Worm (Caenorhabditis elegans): ENCODE data around the gene F16G10.5.

Gene F16G10.5

DNA sequence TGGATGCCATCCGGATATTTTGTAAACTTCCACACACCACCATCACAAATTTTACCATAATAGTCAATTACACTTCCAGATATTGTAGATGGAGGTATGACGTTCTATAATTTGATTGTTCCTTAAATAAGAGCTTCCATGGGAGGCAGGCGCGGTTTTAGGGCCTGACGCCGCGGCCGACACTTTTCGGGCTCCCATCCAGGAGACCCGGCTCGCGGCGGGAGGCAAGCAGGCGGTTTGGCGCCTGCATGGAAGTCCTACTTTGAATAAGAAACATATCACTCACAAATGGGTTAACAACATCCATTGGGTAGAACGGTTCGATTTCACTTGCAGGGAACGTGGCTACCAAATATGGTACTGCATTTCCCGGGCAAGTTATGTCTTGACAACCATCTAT is 12.6 kb downstream of the F16G10.5 start:
- no peak for TF ChIP-seq ceh-24 (tag; optimal IDR thresholded peaks at IDR 0.05)
- TF ChIP-seq ceh-2 (tag; optimal IDR thresholded peaks at IDR 0.05), result no peak
- TF ChIP-seq che-1 (tag; optimal IDR thresholded peaks at IDR 0.05), result no peak
- TF ChIP-seq unc-55 (GFP tag; optimal IDR thresholded peaks at IDR 0.05), result no peak
- no peak for TF ChIP-seq sox-4 (tag; optimal IDR thresholded peaks at IDR 0.05)
- TF ChIP-seq ceh-22 (tag; optimal IDR thresholded peaks at IDR 0.05), result no peak
- TF ChIP-seq gmeb-2 (tag; optimal IDR thresholded peaks at IDR 0.05), result no peak
- TF ChIP-seq mec-3 (tag; optimal IDR thresholded peaks at IDR 0.05; ENCODE audit: borderline replicate concordance), result no peak
- TF ChIP-seq ztf-16 (tag; optimal IDR thresholded peaks at IDR 0.05), result no peak
- no peak for TF ChIP-seq eyg-1 (tag; optimal IDR thresholded peaks at IDR 0.05)

DNA sequence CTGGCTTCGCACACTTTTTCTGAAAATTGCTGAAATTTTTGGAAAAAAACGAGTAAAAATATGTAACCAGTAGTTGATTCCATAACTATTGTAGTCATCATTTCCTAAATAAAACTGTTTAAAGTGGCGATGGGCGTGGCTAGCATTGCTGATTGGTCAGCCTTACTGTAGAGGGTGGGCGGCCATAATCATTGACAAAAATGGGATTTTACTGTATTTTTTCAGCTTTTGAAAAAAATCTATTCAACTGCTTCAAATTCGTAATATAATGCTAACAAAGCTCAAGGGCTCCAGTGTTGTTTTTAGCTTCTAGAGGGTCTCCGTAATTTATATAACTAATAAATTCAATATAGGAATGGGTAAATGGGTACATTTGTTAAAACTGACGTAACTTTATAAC is 13.1 kb downstream of the F16G10.5 start, which contains the start of gene F16G10.7:
F16G10.7 (minus strand) TSS at position 101 of the 400 bp plus-strand sequence.
- TF ChIP-seq ztf-16 (tag; optimal IDR thresholded peaks at IDR 0.05), result no peak
- no peak for TF ChIP-seq pha-4 (tag; optimal IDR thresholded peaks at IDR 0.05)
- TF ChIP-seq nfya-1 (tag; optimal IDR thresholded peaks at IDR 0.05), result peak; percentile 6

DNA sequence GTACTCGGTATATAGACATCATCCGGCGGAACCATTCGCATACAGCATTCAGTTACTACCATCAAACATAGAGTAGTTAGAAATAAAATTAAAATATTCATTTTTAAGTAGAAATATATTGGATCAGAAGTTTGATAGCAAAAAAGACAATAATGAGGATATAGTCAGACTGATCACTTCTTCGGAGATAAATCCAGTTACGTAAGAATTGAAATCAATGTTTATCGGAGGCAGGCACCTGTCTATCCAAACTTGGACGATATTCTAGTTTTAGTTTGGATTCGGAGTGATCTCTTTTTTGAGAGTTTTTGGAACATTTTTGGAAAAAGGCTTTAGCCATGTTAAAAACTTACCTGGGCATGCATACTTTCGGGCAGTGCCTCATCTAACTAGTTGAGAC is 16.2 kb downstream of the F16G10.5 start, which contains the start of gene F16G10.8:
F16G10.8 (minus strand) TSS at position 101 of the 400 bp plus-strand sequence.
- TF ChIP-seq pha-2 (tag; optimal IDR thresholded peaks at IDR 0.05) (no peak), pag-3 (tag; optimal IDR thresholded peaks at IDR 0.05; ENCODE audit: borderline replicate concordance) (no peak), ceh-22 (tag; optimal IDR thresholded peaks at IDR 0.05) (no peak), unc-55 (GFP tag; optimal IDR thresholded peaks at IDR 0.05) (no peak), ceh-9 (tag; optimal IDR thresholded peaks at IDR 0.05) (no peak), tbx-7 (tag; optimal IDR thresholded peaks at IDR 0.05) (no peak), unc-86 (tag; optimal IDR thresholded peaks at IDR 0.05) (no peak), C08G9.2 (tag; optimal IDR thresholded peaks at IDR 0.05) (no peak), madf-2 (tag; optimal IDR thresholded peaks at IDR 0.05) (no peak), sdc-2 (tag; optimal IDR thresholded peaks at IDR 0.05) (no peak), T23F11.4 (GFP tag; optimal IDR thresholded peaks at IDR 0.05) (no peak), unc-42 (tag; optimal IDR thresholded peaks at IDR 0.05) (no peak)

DNA sequence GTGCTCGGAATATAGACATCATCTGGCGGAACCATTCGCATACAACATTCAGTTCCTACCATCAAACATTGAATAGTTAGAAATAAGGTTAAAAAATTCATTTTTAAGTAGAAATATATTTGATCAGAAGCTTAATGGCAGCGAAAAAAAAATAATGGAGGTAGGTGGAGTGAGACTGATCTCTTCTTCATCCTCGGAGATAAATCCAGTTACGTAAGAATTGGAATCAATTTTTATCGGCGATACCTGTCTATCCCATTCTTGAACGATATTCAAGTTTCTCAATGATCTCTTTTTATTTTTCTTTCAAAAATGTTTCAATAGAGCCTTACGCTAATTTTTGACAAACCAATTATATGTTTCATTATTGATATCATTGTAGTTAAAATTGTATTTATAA is 18.4 kb downstream of the F16G10.5 start, which contains the start of gene F16G10.9:
F16G10.9 (minus strand) TSS at position 101 of the 400 bp plus-strand sequence.
- TF ChIP-seq ama-1 (optimal IDR thresholded peaks at IDR 0.05) (no peak), nhr-11 (tag; optimal IDR thresholded peaks at IDR 0.05) (no peak), C38D4.7 (GFP tag; optimal IDR thresholded peaks at IDR 0.05) (no peak), rnt-1 (tag; optimal IDR thresholded peaks at IDR 0.05) (no peak), sox-4 (tag; optimal IDR thresholded peaks at IDR 0.05) (no peak), fkh-10 (GFP tag; optimal IDR thresholded peaks at IDR 0.05) (no peak), syd-9 (tag; optimal IDR thresholded peaks at IDR 0.05) (no peak)

DNA sequence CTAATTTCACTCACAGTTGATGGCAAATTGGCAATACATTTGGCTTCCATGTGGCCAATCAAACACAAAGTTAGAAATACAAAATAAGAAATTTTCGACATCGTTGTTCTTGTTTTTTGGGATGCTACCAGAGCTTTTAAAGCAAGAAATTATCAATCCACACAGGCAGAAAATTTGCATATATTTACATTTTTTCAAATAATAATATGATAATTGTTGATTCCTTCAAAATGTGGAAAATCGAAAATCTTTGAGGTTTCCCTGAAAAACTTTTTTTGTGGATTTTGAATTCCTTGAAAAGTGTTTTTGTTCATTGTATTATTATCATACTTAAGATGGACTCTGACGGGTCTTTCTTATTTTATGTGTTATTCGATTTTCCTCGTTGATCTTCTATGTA is 23.8 kb downstream of the F16G10.5 start, which contains the start of gene F16G10.10:
F16G10.10 (minus strand) TSS at position 101 of the 400 bp plus-strand sequence.
- no peak for TF ChIP-seq nhr-232 (tag; optimal IDR thresholded peaks at IDR 0.05)
- TF ChIP-seq ceh-22 (tag; optimal IDR thresholded peaks at IDR 0.05), result no peak
- no peak for TF ChIP-seq ceh-2 (tag; optimal IDR thresholded peaks at IDR 0.05)

DNA sequence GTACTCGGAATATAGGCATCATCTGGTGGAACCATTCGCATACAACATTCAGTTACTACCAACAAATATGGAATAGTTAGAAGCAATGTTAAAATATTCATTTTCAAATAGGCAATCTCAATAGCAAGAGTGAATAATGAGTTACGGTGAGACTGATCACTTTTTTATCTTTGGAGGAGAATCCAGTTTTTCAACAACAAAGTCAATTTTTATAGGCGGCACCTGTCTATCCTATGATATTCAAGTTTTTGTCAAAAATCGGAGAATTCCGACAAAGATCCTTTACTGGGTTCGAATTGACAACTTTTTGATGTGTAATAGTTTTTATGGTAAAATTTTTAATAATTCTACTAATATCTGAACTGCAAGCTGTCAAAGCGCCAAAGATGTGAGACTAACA is 26.7 kb downstream of the F16G10.5 start, which contains the start of gene F16G10.11:
F16G10.11 (minus strand) TSS at position 101 of the 400 bp plus-strand sequence.
- no peak for TF ChIP-seq unc-86 (tag; optimal IDR thresholded peaks at IDR 0.05)
- TF ChIP-seq sox-2 (GFP tag; IDR thresholded peaks at IDR 0.05), result no peak
- TF ChIP-seq sox-4 (tag; optimal IDR thresholded peaks at IDR 0.05), result no peak
- no peak for TF ChIP-seq gmeb-2 (tag; optimal IDR thresholded peaks at IDR 0.05)
- no peak for TF ChIP-seq hlh-30 (tag; optimal IDR thresholded peaks at IDR 0.05; ENCODE audit: insufficient read depth)
- TF ChIP-seq ztf-16 (tag; optimal IDR thresholded peaks at IDR 0.05), result no peak
- TF ChIP-seq pat-9 (tag; optimal IDR thresholded peaks at IDR 0.05), result no peak
- TF ChIP-seq dve-1 (tag; optimal IDR thresholded peaks at IDR 0.05), result no peak
- TF ChIP-seq nhr-232 (tag; optimal IDR thresholded peaks at IDR 0.05), result no peak
- TF ChIP-seq nfya-1 (tag; optimal IDR thresholded peaks at IDR 0.05), result no peak
- TF ChIP-seq lin-11 (tag; optimal IDR thresholded peaks at IDR 0.05), result no peak
- TF ChIP-seq unc-42 (tag; optimal IDR thresholded peaks at IDR 0.05), result no peak
- no peak for TF ChIP-seq ama-1 (optimal IDR thresholded peaks at IDR 0.05)
- no peak for TF ChIP-seq elt-2 (tag; optimal IDR thresholded peaks at IDR 0.05)
- TF ChIP-seq unc-55 (GFP tag; optimal IDR thresholded peaks at IDR 0.05), result no peak
- no peak for TF ChIP-seq che-1 (tag; optimal IDR thresholded peaks at IDR 0.05)
- TF ChIP-seq C08G9.2 (tag; optimal IDR thresholded peaks at IDR 0.05), result no peak
- no peak for TF ChIP-seq fkh-6 (tag; optimal IDR thresholded peaks at IDR 0.05)
- no peak for TF ChIP-seq eyg-1 (tag; optimal IDR thresholded peaks at IDR 0.05)
- no peak for TF ChIP-seq fax-1 (tag; optimal IDR thresholded peaks at IDR 0.05)
